Worm (Caenorhabditis elegans) whole organism, L3 larva: ENCODE data around the gene F08D12.12.

ENCODE experiments used
- R02D3.7 ChIP-seq: fragments of 150-350 bp; optimal IDR thresholded peaks from 2 replicates; lab custom pipeline; 2014; ENCODE audit warnings: missing biosample characterization, missing genetic modification characterization
- ZK546.5 ChIP-seq: sonication (generic microtip); optimal IDR thresholded peaks from 2 replicates; lab custom pipeline; 2017; ENCODE audit warnings: missing biosample characterization, missing genetic modification characterization
- aly-2 ChIP-seq: fragments of 150-350 bp; optimal IDR thresholded peaks from 2 replicates; lab custom pipeline; 2014; ENCODE audit warnings: missing biosample characterization, missing genetic modification characterization
- ama-1 ChIP-seq: fragments of 150-350 bp; optimal IDR thresholded peaks from 2 replicates; lab custom pipeline; 2018
- ceh-16 ChIP-seq: sonication (generic microtip); optimal IDR thresholded peaks from 2 replicates; lab custom pipeline; 2017; ENCODE audit warnings: missing biosample characterization, missing genetic modification characterization
- ceh-28 ChIP-seq: fragments of 150-350 bp; optimal IDR thresholded peaks from 2 replicates; lab custom pipeline; 2014; ENCODE audit warnings: missing biosample characterization, missing genetic modification reagents, missing genetic modification characterization
- ceh-82 ChIP-seq: fragments of 150-350 bp; optimal IDR thresholded peaks from 2 replicates; lab custom pipeline; 2014; ENCODE audit warnings: missing biosample characterization, missing genetic modification characterization
- ceh-9 ChIP-seq: sonication (generic microtip); optimal IDR thresholded peaks from 2 replicates; lab custom pipeline; 2018; ENCODE audit warnings: missing biosample characterization, missing genetic modification characterization
- egl-5 ChIP-seq: fragments of 150-350 bp; optimal IDR thresholded peaks from 2 replicates; lab custom pipeline; 2017; ENCODE audit warnings: missing biosample characterization, missing genetic modification reagents, missing genetic modification characterization, inconsistent platforms
- elt-1 ChIP-seq: fragments of 150-350 bp; optimal IDR thresholded peaks from 2 replicates; lab custom pipeline; 2014; ENCODE audit warnings: missing biosample characterization, missing genetic modification characterization
- elt-2 ChIP-seq: sonication (generic microtip); optimal IDR thresholded peaks from 2 replicates; lab custom pipeline; 2016; ENCODE audit warnings: missing genetic modification reagents, mild to moderate bottlenecking, missing genetic modification characterization, missing compliant biosample characterization
- elt-3 ChIP-seq, 3 experiments: fragments of 150-350 bp in 1 of 3; sonication (generic microtip) in 2 of 3; optimal IDR thresholded peaks; 2 replicates in 2 of 3; 4 replicates in 1 of 3; lab custom pipeline; 2014 to 2017; ENCODE audit warnings: missing biosample characterization in 3 of 3, missing genetic modification characterization in 3 of 3
- eor-1 ChIP-seq, 2 experiments: fragments of 150-350 bp; optimal IDR thresholded peaks; 2 replicates each; lab custom pipeline; 2014 to 2018; ENCODE audit warnings: missing biosample characterization in 2 of 2, missing genetic modification characterization in 2 of 2
- fkh-10 ChIP-seq: sonication (generic microtip); optimal IDR thresholded peaks from 2 replicates; lab custom pipeline; 2017; ENCODE audit warnings: missing biosample characterization, missing genetic modification reagents, missing genetic modification characterization
- fkh-2 ChIP-seq: fragments of 150-350 bp; optimal IDR thresholded peaks from 2 replicates; lab custom pipeline; 2014; ENCODE audit warnings: missing biosample characterization, missing genetic modification reagents, missing genetic modification characterization
- fos-1 ChIP-seq: fragments of 150-350 bp; optimal IDR thresholded peaks from 2 replicates; lab custom pipeline; 2014; ENCODE audit warnings: missing biosample characterization, missing genetic modification characterization
- hmg-11 ChIP-seq: sonication (generic microtip); optimal IDR thresholded peaks from 2 replicates; lab custom pipeline; 2016; ENCODE audit warnings: missing genetic modification characterization, missing compliant biosample characterization
- jun-1 ChIP-seq: fragments of 150-350 bp; optimal IDR thresholded peaks from 2 replicates; lab custom pipeline; 2014; ENCODE audit warnings: missing biosample characterization, missing genetic modification reagents, missing genetic modification characterization
- lin-39 ChIP-seq: fragments of 150-350 bp; optimal IDR thresholded peaks from 2 replicates; lab custom pipeline; 2018; ENCODE audit warnings: missing biosample characterization, missing genetic modification reagents, missing genetic modification characterization
- lsy-12 ChIP-seq: sonication (generic microtip); optimal IDR thresholded peaks from 2 replicates; lab custom pipeline; 2016; ENCODE audit warnings: mild to moderate bottlenecking, missing genetic modification characterization, missing compliant biosample characterization
- mml-1 ChIP-seq: fragments of 150-350 bp; sonication (generic microtip); optimal IDR thresholded peaks from 3 replicates; lab custom pipeline; 2014; ENCODE audit warnings: missing biosample characterization, missing genetic modification characterization
- nfya-1 ChIP-seq: sonication (generic microtip); optimal IDR thresholded peaks from 2 replicates; lab custom pipeline; 2017; ENCODE audit warnings: missing genetic modification characterization, mild to moderate bottlenecking, missing compliant biosample characterization, antibody characterized with exemption, moderate library complexity; ENCODE audit not compliant: insufficient read depth
- nhr-11 ChIP-seq: fragments of 150-350 bp; optimal IDR thresholded peaks from 2 replicates; lab custom pipeline; 2014; ENCODE audit warnings: missing biosample characterization, missing genetic modification characterization
- nhr-12 ChIP-seq: fragments of 150-350 bp; optimal IDR thresholded peaks from 2 replicates; lab custom pipeline; 2014; ENCODE audit warnings: missing biosample characterization, missing genetic modification characterization
- nhr-23 ChIP-seq: fragments of 150-350 bp; optimal IDR thresholded peaks from 2 replicates; lab custom pipeline; 2014; ENCODE audit warnings: missing biosample characterization, missing genetic modification reagents, missing genetic modification characterization
- nhr-25 ChIP-seq: sonication (generic microtip); optimal IDR thresholded peaks from 2 replicates; lab custom pipeline; 2017; ENCODE audit warnings: missing biosample characterization, missing genetic modification characterization
- nhr-43 ChIP-seq: sonication (generic microtip); optimal IDR thresholded peaks from 2 replicates; lab custom pipeline; 2016; ENCODE audit warnings: mild to moderate bottlenecking, missing genetic modification characterization, missing compliant biosample characterization; ENCODE audit not compliant: poor library complexity, severe bottlenecking
- nhr-77 ChIP-seq: fragments of 150-350 bp; optimal IDR thresholded peaks from 2 replicates; lab custom pipeline; 2014; ENCODE audit warnings: missing biosample characterization, missing genetic modification characterization
- pqm-1 ChIP-seq: fragments of 150-350 bp; optimal IDR thresholded peaks from 2 replicates; lab custom pipeline; 2017; ENCODE audit warnings: missing biosample characterization, missing genetic modification characterization, inconsistent platforms
- sea-2 ChIP-seq: fragments of 150-350 bp; sonication (generic microtip); optimal IDR thresholded peaks from 4 replicates; lab custom pipeline; 2014; ENCODE audit warnings: missing biosample characterization, missing genetic modification reagents, missing genetic modification characterization
- skn-1 ChIP-seq: fragments of 150-350 bp; optimal IDR thresholded peaks from 2 replicates; lab custom pipeline; 2014; ENCODE audit warnings: missing biosample characterization, missing genetic modification characterization
- snpc-4 ChIP-seq: fragments of 150-350 bp; optimal IDR thresholded peaks from 2 replicates; lab custom pipeline; 2014; ENCODE audit warnings: missing biosample characterization, missing genetic modification characterization
- unc-39 ChIP-seq: sonication (generic microtip); optimal IDR thresholded peaks from 4 replicates; lab custom pipeline; 2017; ENCODE audit warnings: missing biosample characterization, missing genetic modification characterization
- unc-62 ChIP-seq: fragments of 150-350 bp; sonication (generic microtip); optimal IDR thresholded peaks from 4 replicates; lab custom pipeline; 2014; ENCODE audit warnings: missing biosample characterization, missing genetic modification reagents, missing genetic modification characterization
- zag-1 ChIP-seq: fragments of 150-350 bp; optimal IDR thresholded peaks from 2 replicates; lab custom pipeline; 2014; ENCODE audit warnings: missing biosample characterization, missing genetic modification characterization
- ztf-11 ChIP-seq: fragments of 150-350 bp; optimal IDR thresholded peaks from 2 replicates; lab custom pipeline; 2014; ENCODE audit warnings: missing biosample characterization, missing genetic modification characterization

The F08D12.12 gene

DNA sequence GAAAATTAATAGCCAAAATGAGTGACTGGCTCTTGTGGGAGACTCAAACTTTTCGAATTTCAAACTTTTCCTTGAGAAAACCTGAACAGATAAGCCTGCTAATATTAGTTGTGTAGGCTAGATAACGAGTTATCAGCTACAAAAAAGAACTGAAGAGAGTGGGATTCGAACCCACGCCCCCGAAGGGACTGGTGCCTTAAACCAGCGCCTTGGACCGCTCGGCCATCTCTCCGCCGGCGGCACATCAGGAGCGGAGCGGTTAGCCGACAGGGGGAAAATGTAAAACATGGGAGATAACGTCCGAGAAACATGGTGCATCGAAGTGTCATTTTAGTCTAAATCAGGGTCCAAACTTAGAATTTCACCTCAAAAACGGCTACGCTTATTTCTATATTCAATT lies 51.2 kb downstream of the F08D12.12 start:
- TF ChIP-seq ceh-82 (tag; lab: Kevin White, UChicago) (no peak), nhr-12 (tag; lab: Kevin White, UChicago) (no peak), zag-1 (tag; lab: Kevin White, UChicago) (no peak), fkh-2 (tag; lab: Kevin White, UChicago) (no peak), egl-5 (tag; lab: Kevin White, UChicago) (no peak), ceh-16 (tag; lab: Kevin White, UChicago) (no peak), ztf-11 (no peak), eor-1 (tag; optimal IDR thresholded peaks at IDR 0.05; lab: Kevin White, UChicago) (no peak), R02D3.7 (tag; lab: Kevin White, UChicago) (no peak), unc-62 (GFP tag; lab: Kevin White, UChicago) (no peak), lsy-12 (no peak), pqm-1 (tag; lab: Kevin White, UChicago) (no peak), sea-2 (GFP tag; lab: Kevin White, UChicago) (no peak), nfya-1 (tag; lab: Kevin White, UChicago) (no peak), nhr-77 (tag; lab: Kevin White, UChicago) (no peak), lin-39 (tag; lab: Kevin White, UChicago) (no peak), mml-1 (tag; lab: Kevin White, UChicago) (no peak), nhr-25 (tag; lab: Kevin White, UChicago) (no peak), elt-1 (tag; lab: Kevin White, UChicago) (no peak), ceh-28 (tag; lab: Kevin White, UChicago) (no peak)

DNA sequence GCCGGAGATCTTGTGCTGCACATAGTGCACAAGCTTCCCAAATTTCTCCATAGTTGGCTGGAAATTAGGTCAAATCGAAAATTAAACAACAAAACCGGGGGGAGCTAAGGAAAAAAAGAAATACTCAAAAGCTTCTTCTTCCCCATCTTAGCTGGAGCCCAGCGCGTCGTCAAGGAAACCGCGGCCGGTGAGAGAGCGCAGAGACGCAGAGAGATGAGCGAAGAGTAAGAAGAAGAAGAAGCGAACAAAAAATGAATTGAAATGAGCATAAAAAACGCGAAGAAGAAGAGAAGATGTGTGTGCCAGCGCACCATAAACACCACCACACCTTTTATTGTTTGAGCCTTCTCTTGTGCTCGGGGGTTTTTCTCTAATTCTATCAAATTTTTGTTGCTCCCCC lies 51.7 kb downstream of the F08D12.12 start, which contains the start of gene wdr-31:
TSS of gene wdr-31 (minus strand) at position 101 of the 400 bp plus-strand sequence.
- TF ChIP-seq aly-2 (tag; lab: Kevin White, UChicago) (no peak), ceh-28 (tag; lab: Kevin White, UChicago) (no peak), elt-3 (tag; optimal IDR thresholded peaks at IDR 0.05; lab: Kevin White, UChicago) (no peak), fos-1 (tag; lab: Kevin White, UChicago) (no peak), nhr-43 (tag; lab: Kevin White, UChicago) (no peak), sea-2 (GFP tag; lab: Kevin White, UChicago) (no peak), ceh-16 (tag; lab: Kevin White, UChicago) (no peak), elt-2 (no peak), fkh-10 (no peak), pqm-1 (tag; lab: Kevin White, UChicago) (no peak), snpc-4 (no peak), ZK546.5 (tag; lab: Kevin White, UChicago) (no peak), unc-39 (tag; lab: Kevin White, UChicago) (no peak), lsy-12 (no peak), nhr-25 (tag; lab: Kevin White, UChicago) (no peak), nhr-23 (tag; lab: Kevin White, UChicago) (no peak), lin-39 (tag; lab: Kevin White, UChicago) (no peak), nfya-1 (tag; lab: Kevin White, UChicago) (no peak), skn-1 (tag; lab: Kevin White, UChicago) (no peak)

- TF ChIP-seq lin-39 (tag; lab: Kevin White, UChicago): peak; percentile 61
- TF ChIP-seq ceh-28 (tag; lab: Kevin White, UChicago): no peak
- TF ChIP-seq nhr-25 (tag; lab: Kevin White, UChicago): peak; percentile 32
- TF ChIP-seq elt-2: no peak
- no peak for TF ChIP-seq nhr-12 (tag; lab: Kevin White, UChicago)
- TF ChIP-seq nfya-1 (tag; lab: Kevin White, UChicago): peak; percentile 79
- TF ChIP-seq nhr-23 (tag; lab: Kevin White, UChicago): peak; percentile 20
- TF ChIP-seq snpc-4: peak; percentile 23
- no peak for TF ChIP-seq nhr-11
- TF ChIP-seq jun-1 (tag; lab: Kevin White, UChicago): peak; percentile 17
- peak; percentile 40 for TF ChIP-seq hmg-11
These were observed 52.1 kb downstream of the F08D12.12 start for ce11 chrII:2734735-2735134.

DNA sequence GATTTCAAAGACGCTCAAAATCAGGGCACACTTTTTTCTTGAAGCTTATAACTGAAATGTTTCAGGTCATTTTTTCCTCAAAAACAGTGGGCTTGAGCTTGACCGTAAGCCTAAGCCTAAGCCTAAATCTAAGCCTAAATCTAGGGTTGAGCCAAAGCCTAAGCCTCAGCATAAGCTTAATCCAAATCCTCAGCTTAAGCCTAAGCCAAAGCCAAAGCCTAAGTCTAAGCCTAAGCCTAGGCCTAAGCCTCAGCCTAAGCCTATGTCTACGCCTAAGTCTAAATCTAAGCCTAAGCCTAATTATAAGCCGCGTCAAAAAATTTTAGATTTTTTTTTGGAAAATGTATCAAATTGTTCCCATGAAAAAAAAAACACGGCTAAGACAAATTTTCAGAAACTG lies 52.6 kb downstream of the F08D12.12 start:
- TF ChIP-seq egl-5 (tag; lab: Kevin White, UChicago): no peak
- no peak for TF ChIP-seq unc-39 (tag; lab: Kevin White, UChicago)
- no peak for TF ChIP-seq ceh-28 (tag; lab: Kevin White, UChicago)
- TF ChIP-seq eor-1 (tag; optimal IDR thresholded peaks at IDR 0.05; lab: Kevin White, UChicago): no peak
- no peak for TF ChIP-seq mml-1 (tag; lab: Kevin White, UChicago)
- no peak for TF ChIP-seq ceh-9 (tag; lab: Kevin White, UChicago)
- no peak for TF ChIP-seq nhr-11
- no peak for TF ChIP-seq ama-1
- TF ChIP-seq ceh-82 (tag; lab: Kevin White, UChicago): no peak
- TF ChIP-seq R02D3.7 (tag; lab: Kevin White, UChicago): no peak
